Worm (Caenorhabditis elegans) whole organism, L1 larva: Measurements from ENCODE around the gene polk-1.

Source experiments
- C34B4.2 ChIP-seq: sonication (generic microtip); optimal IDR thresholded peaks from 2 replicates; lab custom pipeline; 2017; ENCODE audit warnings: mild to moderate bottlenecking, missing genetic modification characterization, missing compliant biosample characterization
- aha-1 ChIP-seq: fragments of 150-350 bp; optimal IDR thresholded peaks from 2 replicates; lab custom pipeline; 2014; ENCODE audit warnings: missing biosample characterization, missing genetic modification characterization
- alr-1 ChIP-seq: fragments of 200-800 bp; sonication (Bioruptor generic); optimal IDR thresholded peaks from 2 replicates; lab custom pipeline; 2018; ENCODE audit warnings: borderline replicate concordance, mild to moderate bottlenecking, missing genetic modification characterization, missing compliant biosample characterization
- aly-2 ChIP-seq: fragments of 150-350 bp; optimal IDR thresholded peaks from 2 replicates; lab custom pipeline; 2014; ENCODE audit warnings: missing biosample characterization, missing genetic modification characterization
- ama-1 ChIP-seq: fragments of 150-350 bp; optimal IDR thresholded peaks from 2 replicates; lab custom pipeline; 2014
- ceh-63 ChIP-seq: fragments of 200-800 bp; sonication (Bioruptor generic); optimal IDR thresholded peaks from 2 replicates; lab custom pipeline; 2018; ENCODE audit warnings: mild to moderate bottlenecking, missing genetic modification characterization, missing compliant biosample characterization
- ceh-8 ChIP-seq: fragments of 200-800 bp; sonication (Bioruptor generic); optimal IDR thresholded peaks from 2 replicates; lab custom pipeline; 2018; ENCODE audit warnings: mild to moderate bottlenecking, missing genetic modification characterization, moderate library complexity, missing compliant biosample characterization
- ceh-82 ChIP-seq, 3 experiments: fragments of 150-350 bp in 1 of 3; sonication (generic microtip) in 2 of 3; optimal IDR thresholded peaks; 2 replicates each; lab custom pipeline; 2014 to 2017; ENCODE audit warnings: missing biosample characterization in 3 of 3, missing genetic modification characterization in 3 of 3
- ceh-88 ChIP-seq: fragments of 200-800 bp; sonication (Bioruptor generic); IDR thresholded peaks from 2 replicates; pipeline ENCODE4 v1.3.6; 2022; ENCODE audit warnings: missing genetic modification characterization, missing compliant biosample characterization
- ceh-90 ChIP-seq: sonication (generic microtip); optimal IDR thresholded peaks from 2 replicates; lab custom pipeline; 2016; ENCODE audit warnings: missing genetic modification characterization, missing compliant biosample characterization
- ces-1 ChIP-seq: fragments of 150-350 bp; optimal IDR thresholded peaks from 2 replicates; lab custom pipeline; 2014; ENCODE audit warnings: missing biosample characterization, missing genetic modification reagents, missing genetic modification characterization
- dpl-1 ChIP-seq, 3 experiments: fragments of 150-350 bp in 2 of 3; sonication (generic microtip) in 1 of 3; optimal IDR thresholded peaks; 2 replicates each; lab custom pipeline; 2014 to 2017; ENCODE audit warnings: missing biosample characterization in 3 of 3, missing genetic modification characterization in 3 of 3, missing genetic modification reagents in 3 of 3
- efl-1 ChIP-seq, 4 experiments: fragments of 150-350 bp; optimal IDR thresholded peaks in 3 of 4; peaks in 1 of 4; 1 replicate in 1 of 4; 2 replicates in 3 of 4; lab custom pipeline; 2014; ENCODE audit warnings: missing biosample characterization in 2 of 4, missing genetic modification characterization in 2 of 4, missing genetic modification reagents in 2 of 4
- egl-13 ChIP-seq: sonication (generic microtip); optimal IDR thresholded peaks from 2 replicates; lab custom pipeline; 2016; ENCODE audit warnings: missing genotype, missing genetic modification reagents, missing genetic modification characterization, missing compliant biosample characterization
- elt-2 ChIP-seq: sonication (generic microtip); optimal IDR thresholded peaks from 2 replicates; lab custom pipeline; 2016; ENCODE audit warnings: missing genetic modification characterization, mild to moderate bottlenecking, inconsistent platforms, missing compliant biosample characterization, missing genetic modification reagents
- elt-3 ChIP-seq, 6 experiments: fragments of 150-350 bp in 1 of 6; sonication (generic microtip); optimal IDR thresholded peaks; 2 replicates each; lab custom pipeline; 2017 to 2018; ENCODE audit warnings: missing biosample characterization in 6 of 6, missing genetic modification characterization in 6 of 6, inconsistent platforms in 1 of 6
- ets-5 ChIP-seq: fragments of 200-800 bp; sonication (Bioruptor generic); IDR thresholded peaks from 2 replicates; pipeline ENCODE4 v1.3.6; 2022; ENCODE audit warnings: missing genetic modification characterization, missing compliant biosample characterization
- fkh-8 ChIP-seq: sonication (generic microtip); optimal IDR thresholded peaks from 2 replicates; lab custom pipeline; 2016; ENCODE audit warnings: mild to moderate bottlenecking, missing genetic modification characterization, missing compliant biosample characterization
- fos-1 ChIP-seq: fragments of 150-350 bp; optimal IDR thresholded peaks from 2 replicates; lab custom pipeline; 2014; ENCODE audit warnings: missing biosample characterization, missing genetic modification characterization
- hlh-4 ChIP-seq: sonication (generic microtip); optimal IDR thresholded peaks from 2 replicates; lab custom pipeline; 2016; ENCODE audit warnings: mild to moderate bottlenecking, missing genetic modification characterization, missing compliant biosample characterization
- hpl-2 ChIP-seq: fragments of 150-350 bp; optimal IDR thresholded peaks from 2 replicates; lab custom pipeline; 2014; ENCODE audit warnings: missing biosample characterization, missing genetic modification reagents, missing genetic modification characterization
- isw-1 ChIP-seq: fragments of 200-800 bp; sonication (Bioruptor generic); IDR thresholded peaks from 2 replicates; pipeline ENCODE4 v1.3.6; 2022; ENCODE audit warnings: missing genetic modification characterization, missing compliant biosample characterization
- lin-14 ChIP-seq: fragments of 200-800 bp; sonication (Bioruptor generic); optimal IDR thresholded peaks from 2 replicates; lab custom pipeline; 2018; ENCODE audit warnings: mild to moderate bottlenecking, missing genetic modification characterization, moderate library complexity, missing compliant biosample characterization
- lin-15B ChIP-seq: fragments of 150-350 bp; sonication (generic microtip); optimal IDR thresholded peaks from 3 replicates; lab custom pipeline; 2014; ENCODE audit warnings: missing biosample characterization, missing genetic modification characterization
- lir-3 ChIP-seq: sonication (generic microtip); optimal IDR thresholded peaks from 2 replicates; lab custom pipeline; 2016; ENCODE audit warnings: mild to moderate bottlenecking, missing genetic modification characterization, moderate library complexity, missing compliant biosample characterization; ENCODE audit not compliant: poor library complexity
- lsy-2 ChIP-seq, 2 experiments: fragments of 150-350 bp; optimal IDR thresholded peaks; 2 replicates each; lab custom pipeline; 2014; ENCODE audit warnings: missing biosample characterization in 2 of 2, missing genetic modification characterization in 2 of 2
- mef-2 ChIP-seq: fragments of 150-350 bp; optimal IDR thresholded peaks from 2 replicates; lab custom pipeline; 2014; ENCODE audit warnings: missing biosample characterization, missing genetic modification characterization
- mep-1 ChIP-seq: fragments of 150-350 bp; optimal IDR thresholded peaks from 2 replicates; lab custom pipeline; 2014; ENCODE audit warnings: missing biosample characterization, missing genetic modification characterization
- nhr-11 ChIP-seq: fragments of 150-350 bp; optimal IDR thresholded peaks from 2 replicates; lab custom pipeline; 2014; ENCODE audit warnings: missing biosample characterization, missing genetic modification characterization
- nhr-12 ChIP-seq: sonication (generic microtip); optimal IDR thresholded peaks from 2 replicates; lab custom pipeline; 2017; ENCODE audit warnings: missing biosample characterization, missing genetic modification characterization
- nhr-19 ChIP-seq: fragments of 200-800 bp; sonication (Bioruptor generic); conservative IDR thresholded peaks from 2 replicates; pipeline ENCODE4 v1.3.6; 2022; ENCODE audit warnings: missing genetic modification characterization, missing compliant biosample characterization
- nhr-237 ChIP-seq: fragments of 150-350 bp; optimal IDR thresholded peaks from 2 replicates; lab custom pipeline; 2014; ENCODE audit warnings: missing biosample characterization, missing genetic modification characterization
- nhr-28 ChIP-seq: fragments of 150-350 bp; optimal IDR thresholded peaks from 2 replicates; lab custom pipeline; 2014; ENCODE audit warnings: missing biosample characterization, missing genetic modification characterization
- nhr-71 ChIP-seq: sonication (generic microtip); optimal IDR thresholded peaks from 2 replicates; lab custom pipeline; 2016; ENCODE audit warnings: mild to moderate bottlenecking, missing genetic modification characterization, moderate library complexity, missing compliant biosample characterization
- nhr-77 ChIP-seq: fragments of 150-350 bp; optimal IDR thresholded peaks from 2 replicates; lab custom pipeline; 2014; ENCODE audit warnings: missing biosample characterization, missing genetic modification characterization
- nhr-84 ChIP-seq: sonication (generic microtip); optimal IDR thresholded peaks from 2 replicates; lab custom pipeline; 2017; ENCODE audit warnings: missing biosample characterization, missing genetic modification characterization
- nhr-85 ChIP-seq: sonication (generic microtip); peaks from one replicate; lab custom pipeline; 2016; ENCODE audit warnings: missing genetic modification characterization, inconsistent platforms, missing compliant biosample characterization
- pag-3 ChIP-seq: sonication (generic microtip); optimal IDR thresholded peaks from 2 replicates; lab custom pipeline; 2017; ENCODE audit warnings: missing genetic modification characterization, mild to moderate bottlenecking, missing compliant biosample characterization, antibody characterized with exemption, borderline replicate concordance; ENCODE audit not compliant: insufficient read depth
- pax-3 ChIP-seq: fragments of 200-800 bp; sonication (Bioruptor generic); optimal IDR thresholded peaks from 2 replicates; lab custom pipeline; 2018; ENCODE audit warnings: mild to moderate bottlenecking, missing genetic modification characterization, moderate library complexity, missing compliant biosample characterization
- pqm-1 ChIP-seq: sonication (generic microtip); optimal IDR thresholded peaks from 3 replicates; lab custom pipeline; 2017; ENCODE audit warnings: missing biosample characterization, missing genetic modification characterization
- rnt-1 ChIP-seq: sonication (generic microtip); optimal IDR thresholded peaks from 2 replicates; lab custom pipeline; 2016; ENCODE audit warnings: mild to moderate bottlenecking, missing genetic modification characterization, moderate library complexity, missing compliant biosample characterization
- skn-1 ChIP-seq: fragments of 150-350 bp; optimal IDR thresholded peaks from 2 replicates; lab custom pipeline; 2014; ENCODE audit warnings: missing biosample characterization, missing genetic modification characterization
- snpc-4 ChIP-seq: fragments of 150-350 bp; optimal IDR thresholded peaks from 2 replicates; lab custom pipeline; 2014; ENCODE audit warnings: missing biosample characterization, missing genetic modification characterization
- snu-23 ChIP-seq: sonication (generic microtip); optimal IDR thresholded peaks from 2 replicates; lab custom pipeline; 2016; ENCODE audit warnings: missing genetic modification characterization, missing compliant biosample characterization
- sptf-1 ChIP-seq: fragments of 150-350 bp; optimal IDR thresholded peaks from 2 replicates; lab custom pipeline; 2014; ENCODE audit warnings: missing biosample characterization, missing genetic modification characterization
- sup-37 ChIP-seq: fragments of 200-800 bp; sonication (Bioruptor generic); optimal IDR thresholded peaks from 2 replicates; lab custom pipeline; 2018; ENCODE audit warnings: mild to moderate bottlenecking, missing genetic modification characterization, missing compliant biosample characterization
- swsn-7 ChIP-seq: sonication (generic microtip); optimal IDR thresholded peaks from 2 replicates; lab custom pipeline; 2016; ENCODE audit warnings: missing genetic modification characterization, missing compliant biosample characterization
- unc-130 ChIP-seq: fragments of 150-350 bp; optimal IDR thresholded peaks from 2 replicates; lab custom pipeline; 2017; ENCODE audit warnings: missing biosample characterization, missing genetic modification characterization, inconsistent platforms
- unc-30 ChIP-seq: sonication (generic microtip); optimal IDR thresholded peaks from 2 replicates; lab custom pipeline; 2017; ENCODE audit warnings: missing biosample characterization, missing genetic modification characterization
- unc-86 ChIP-seq: sonication (generic microtip); optimal IDR thresholded peaks from 2 replicates; lab custom pipeline; 2016; ENCODE audit warnings: missing genetic modification characterization, missing compliant biosample characterization
- vab-15 ChIP-seq: sonication (generic microtip); optimal IDR thresholded peaks from 2 replicates; lab custom pipeline; 2017; ENCODE audit warnings: missing genotype, mild to moderate bottlenecking, missing genetic modification characterization, missing compliant biosample characterization
- xbp-1 ChIP-seq: sonication (generic microtip); optimal IDR thresholded peaks from 2 replicates; lab custom pipeline; 2016; ENCODE audit warnings: missing genetic modification characterization, missing compliant biosample characterization
- zag-1 ChIP-seq: fragments of 150-350 bp; optimal IDR thresholded peaks from 2 replicates; lab custom pipeline; 2014; ENCODE audit warnings: missing biosample characterization, missing genetic modification characterization
- zip-4 ChIP-seq: fragments of 200-800 bp; sonication (Bioruptor generic); optimal IDR thresholded peaks from 2 replicates; lab custom pipeline; 2018; ENCODE audit warnings: mild to moderate bottlenecking, missing genetic modification characterization, moderate library complexity, missing compliant biosample characterization

The polk-1 gene

ce11 chrIII:8614490-8614889 is 13.9 kb downstream of the polk-1 start, which contains the start of gene rha-2:
Gene rha-2 (minus strand): TSS chrIII:8614569.
- TF ChIP-seq unc-30 (tag; lab: Kevin White, UChicago) (no peak), pqm-1 (tag; lab: Kevin White, UChicago) (no peak), dpl-1 (GFP tag; optimal IDR thresholded peaks at IDR 0.05; lab: Kevin White, UChicago) (peak; percentile 83 to 91 (median 88)), xbp-1 (tag; lab: Kevin White, UChicago) (peak; percentile 5), ceh-8 (GFP tag; lab: Kevin White, UChicago) (no peak), ama-1 (lab: Kevin White, UChicago) (no peak), rnt-1 (tag; lab: Kevin White, UChicago) (no peak), lsy-2 (tag; optimal IDR thresholded peaks at IDR 0.05; lab: Kevin White, UChicago) (peak; percentile 31 to 72), ceh-90 (tag; lab: Kevin White, UChicago) (no peak), nhr-71 (tag; lab: Kevin White, UChicago) (no peak), egl-13 (tag; lab: Kevin White, UChicago) (no peak), ces-1 (no peak), aha-1 (tag; lab: Kevin White, UChicago) (no peak), ceh-82 (tag; optimal IDR thresholded peaks at IDR 0.05; lab: Kevin White, UChicago) (peak in 1 of 3 experiments; percentile 27), elt-2 (tag; lab: Kevin White, UChicago) (no peak), efl-1 (optimal IDR thresholded peaks at IDR 0.05; lab: Kevin White, UChicago) (peak; percentile 62 to 88), efl-1 (GFP tag; optimal IDR thresholded peaks at IDR 0.05 in 1 of 2; lab: Kevin White, UChicago) (peak; percentile 90 to 99), ceh-63 (GFP tag; lab: Kevin White, UChicago) (no peak), snu-23 (GFP tag; lab: Kevin White, UChicago) (peak; percentile 13), lin-15B (tag; lab: Kevin White, UChicago) (peak; percentile 12), nhr-237 (tag; lab: Kevin White, UChicago) (no peak), ceh-88 (GFP tag; lab: Robert Waterston, UW) (no peak), lin-14 (GFP tag; lab: Kevin White, UChicago) (no peak), nhr-84 (tag; lab: Kevin White, UChicago) (no peak), hlh-4 (tag; lab: Kevin White, UChicago) (no peak), nhr-11 (no peak), sptf-1 (tag; lab: Kevin White, UChicago) (no peak), isw-1 (GFP tag; lab: Robert Waterston, UW) (peak; percentile 12; the same call in 1 of the 2 replicates), nhr-85 (tag; lab: Kevin White, UChicago) (no peak), zip-4 (GFP tag; lab: Kevin White, UChicago) (no peak), fos-1 (tag; lab: Kevin White, UChicago) (no peak), zag-1 (tag; lab: Kevin White, UChicago) (no peak), snpc-4 (tag; lab: Kevin White, UChicago) (no peak), hpl-2 (GFP tag; lab: Kevin White, UChicago) (no peak), elt-3 (tag; optimal IDR thresholded peaks at IDR 0.05; lab: Kevin White, UChicago) (no peak), alr-1 (tag; lab: Kevin White, UChicago) (no peak), mep-1 (tag; lab: Kevin White, UChicago) (no peak), nhr-19 (GFP tag; lab: Robert Waterston, UW) (no peak), vab-15 (no peak), fkh-8 (tag; lab: Kevin White, UChicago) (no peak), mef-2 (tag; lab: Kevin White, UChicago) (no peak), C34B4.2 (tag; lab: Kevin White, UChicago) (no peak), nhr-28 (tag; lab: Kevin White, UChicago) (no peak), pag-3 (no peak), skn-1 (no peak), swsn-7 (tag; lab: Kevin White, UChicago) (no peak), sup-37 (no peak), unc-130 (tag; lab: Kevin White, UChicago) (no peak), nhr-77 (tag; lab: Kevin White, UChicago) (no peak), ets-5 (no peak), aly-2 (tag; lab: Kevin White, UChicago) (no peak), lir-3 (tag; lab: Kevin White, UChicago) (no peak), nhr-12 (tag; lab: Kevin White, UChicago) (no peak), pax-3 (tag; lab: Kevin White, UChicago) (no peak), unc-86 (tag; lab: Kevin White, UChicago) (no peak)
